Worm (Caenorhabditis elegans): Measurements from ENCODE around the gene try-12.

- TF ChIP-seq zag-1 (tag; optimal IDR thresholded peaks at IDR 0.05) (no peak), nhr-237 (tag; optimal IDR thresholded peaks at IDR 0.05) (no peak), fkh-10 (GFP tag; optimal IDR thresholded peaks at IDR 0.05) (no peak), skn-1 (tag; optimal IDR thresholded peaks at IDR 0.05) (no peak), ama-1 (optimal IDR thresholded peaks at IDR 0.05) (no peak), egl-27 (tag; optimal IDR thresholded peaks at IDR 0.05) (no peak)
These were observed at the start of gene try-12 for ce11 chrV:7449303-7449827.

Data from whole organism, L3 larva.